Worm (Caenorhabditis elegans): ENCODE results near the gene fbxc-31.

DNA sequence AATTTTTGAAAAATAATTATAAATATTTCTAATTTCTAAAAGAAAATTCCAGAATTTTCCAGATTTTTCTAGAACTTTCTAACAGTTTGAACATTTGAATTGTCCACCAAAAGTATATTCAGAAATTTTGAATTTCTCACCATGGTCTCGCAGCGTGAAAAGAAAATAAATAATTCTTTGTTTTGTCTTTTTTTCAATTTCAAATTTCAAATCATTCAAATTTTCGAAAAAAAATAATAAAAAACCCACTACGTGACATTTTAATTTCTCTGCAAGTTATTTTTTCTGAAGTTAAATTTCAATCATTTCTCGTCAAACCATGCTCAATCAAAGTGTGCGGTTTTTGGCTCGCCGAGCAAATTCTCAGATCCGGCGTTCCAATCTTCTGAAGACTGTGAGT lies 20.9 kb downstream of the fbxc-31 start, which contains the start of gene acs-15:
- TF ChIP-seq fkh-3 (tag; optimal IDR thresholded peaks at IDR 0.05) (no peak), ztf-22 (GFP tag; optimal IDR thresholded peaks at IDR 0.05) (no peak), gei-17 (GFP tag; optimal IDR thresholded peaks at IDR 0.05) (no peak), nhr-120 (GFP tag; IDR thresholded peaks at IDR 0.05) (no peak), F49E8.2 (tag; optimal IDR thresholded peaks at IDR 0.05; ENCODE audit: insufficient read depth) (no peak)

Measured in whole organism, young adult.